Worm (Caenorhabditis elegans): ENCODE results near the gene srsx-2.
"Not testable (repeated sequence)": the region's sequence is repeated elsewhere in the genome, so short reads cannot be mapped to it uniquely, and the experiment has no call there.

Gene srsx-2

ce11 chrV:17438317-17438716 is at the start of gene srsx-2:
TSS of gene srsx-2 (minus strand) at chrV:17438417.
- TF ChIP-seq dao-5 (tag; optimal IDR thresholded peaks at IDR 0.05) (no peak), him-1 (tag; optimal IDR thresholded peaks at IDR 0.05) (no peak), W03F9.2 (tag; optimal IDR thresholded peaks at IDR 0.05) (no peak)

DNA sequence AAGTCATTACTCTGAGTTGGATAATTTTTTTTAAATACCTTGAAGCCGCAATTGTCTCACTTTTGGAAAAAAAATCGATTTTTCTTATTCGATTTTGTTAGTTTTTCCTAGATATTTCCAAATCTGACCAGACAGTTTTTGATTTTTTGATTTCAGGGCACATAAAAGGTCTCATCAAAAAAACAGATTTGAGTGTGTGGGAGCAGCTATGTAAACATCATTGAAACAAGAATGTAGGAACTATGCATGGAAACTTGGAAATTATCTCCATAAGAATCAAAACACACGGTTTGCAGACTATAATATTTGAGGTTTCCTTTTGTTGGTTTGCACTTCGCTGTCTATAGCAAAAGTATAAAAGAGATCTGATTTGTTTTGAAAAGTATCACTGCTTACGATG is 47.8 kb upstream of the srsx-2 start, which contains the start of gene scl-24:
scl-24 (plus strand) TSS at position 301 of the 400 bp plus-strand sequence.
- TF ChIP-seq W03F9.2 (tag; optimal IDR thresholded peaks at IDR 0.05): no peak
- no peak for TF ChIP-seq him-1 (tag; optimal IDR thresholded peaks at IDR 0.05)
- TF ChIP-seq dao-5 (tag; optimal IDR thresholded peaks at IDR 0.05): no peak

DNA sequence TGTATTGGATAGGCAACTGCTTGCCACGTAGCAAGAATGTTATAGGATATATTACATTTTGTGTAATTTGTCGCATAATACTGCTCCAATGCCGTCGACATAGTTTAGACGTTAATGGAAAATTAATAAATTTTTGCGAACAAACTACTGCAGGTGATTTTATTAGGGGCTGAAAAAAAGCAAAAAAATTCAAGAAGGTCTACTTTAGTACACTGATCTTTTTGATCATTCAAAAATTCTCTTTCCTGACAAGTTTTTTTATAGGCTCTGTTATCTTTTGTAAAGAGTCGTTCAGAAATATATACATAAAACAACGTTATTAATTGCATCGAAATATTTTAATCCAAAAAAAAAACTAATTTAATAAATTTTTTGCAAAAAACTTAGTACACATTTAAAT is 46.9 kb upstream of the srsx-2 start, which contains the start of gene srh-111:
srh-111 (minus strand) TSS at position 101 of the 400 bp plus-strand sequence.
- TF ChIP-seq W03F9.2 (tag; optimal IDR thresholded peaks at IDR 0.05) (no peak), dao-5 (tag; optimal IDR thresholded peaks at IDR 0.05) (no peak), him-1 (tag; optimal IDR thresholded peaks at IDR 0.05) (no peak)

DNA sequence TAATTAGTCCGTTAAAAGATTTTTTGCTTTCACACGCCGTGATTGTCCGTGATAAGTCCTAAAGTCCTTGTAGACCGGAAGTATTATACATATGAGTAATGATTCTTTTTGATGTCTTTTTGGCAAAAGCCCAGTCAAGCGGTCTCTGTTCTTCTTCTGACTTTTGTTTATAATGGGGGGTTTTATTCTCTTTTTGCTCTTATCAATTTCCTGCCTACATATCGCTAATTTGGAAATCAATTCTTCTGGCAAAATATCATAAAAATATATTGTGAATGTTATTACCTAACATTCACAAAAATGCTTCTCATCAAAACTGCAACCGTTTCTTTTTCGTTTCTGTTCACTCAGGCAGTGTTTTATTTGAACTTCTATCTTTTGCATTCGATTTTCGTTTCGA is 38.3 kb upstream of the srsx-2 start, which contains the start of gene srbc-61:
srbc-61 (plus strand) TSS at position 301 of the 400 bp plus-strand sequence.
- TF ChIP-seq him-1 (tag; optimal IDR thresholded peaks at IDR 0.05) (no peak), W03F9.2 (tag; optimal IDR thresholded peaks at IDR 0.05) (no peak), dao-5 (tag; optimal IDR thresholded peaks at IDR 0.05) (no peak)

DNA sequence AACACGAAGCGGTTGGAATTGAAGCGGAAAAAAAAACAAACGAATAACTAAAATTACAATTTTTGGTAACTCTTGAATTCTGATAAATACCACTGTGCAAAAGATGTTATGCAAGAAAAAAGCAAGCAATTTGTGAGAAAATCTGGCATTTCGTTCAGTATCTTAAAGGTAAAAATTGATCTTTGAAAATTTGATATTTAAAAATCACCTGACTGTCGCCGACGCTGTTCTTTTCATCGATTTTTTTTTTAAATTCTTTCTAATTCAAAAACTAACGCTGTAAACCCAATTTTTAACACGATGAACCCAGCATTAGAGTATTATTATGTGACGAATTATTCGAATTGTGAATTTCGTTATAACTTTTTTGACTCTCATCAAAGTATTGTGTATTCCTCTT is 35.5 kb upstream of the srsx-2 start, which contains the start of gene srh-123:
srh-123 (plus strand) TSS at position 301 of the 400 bp plus-strand sequence.
- no peak for TF ChIP-seq W03F9.2 (tag; optimal IDR thresholded peaks at IDR 0.05)
- no peak for TF ChIP-seq dao-5 (tag; optimal IDR thresholded peaks at IDR 0.05)
- no peak for TF ChIP-seq him-1 (tag; optimal IDR thresholded peaks at IDR 0.05)

DNA sequence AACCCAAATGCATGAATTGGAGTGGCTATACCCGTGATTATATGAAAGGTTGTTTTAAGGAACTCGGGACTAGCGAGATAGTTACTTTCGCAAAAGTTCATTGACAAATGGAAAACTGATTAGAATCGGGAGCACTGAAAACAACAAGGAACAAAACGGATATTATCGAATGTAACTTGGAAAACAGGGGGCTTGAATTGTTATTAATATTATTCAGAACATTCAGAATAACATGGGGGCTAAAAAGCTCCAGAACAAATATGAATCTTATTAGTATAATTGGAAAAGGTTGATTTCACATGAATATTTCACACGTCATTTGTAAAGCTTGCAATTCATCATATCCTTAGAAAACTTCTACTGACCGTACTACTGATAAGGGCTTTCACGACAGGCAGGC is 33.3 kb upstream of the srsx-2 start, which contains the start of gene srh-235:
srh-235 (minus strand) TSS at position 101 of the 400 bp plus-strand sequence.
- TF ChIP-seq dao-5 (tag; optimal IDR thresholded peaks at IDR 0.05) (no peak), W03F9.2 (tag; optimal IDR thresholded peaks at IDR 0.05) (no peak), him-1 (tag; optimal IDR thresholded peaks at IDR 0.05) (no peak)

DNA sequence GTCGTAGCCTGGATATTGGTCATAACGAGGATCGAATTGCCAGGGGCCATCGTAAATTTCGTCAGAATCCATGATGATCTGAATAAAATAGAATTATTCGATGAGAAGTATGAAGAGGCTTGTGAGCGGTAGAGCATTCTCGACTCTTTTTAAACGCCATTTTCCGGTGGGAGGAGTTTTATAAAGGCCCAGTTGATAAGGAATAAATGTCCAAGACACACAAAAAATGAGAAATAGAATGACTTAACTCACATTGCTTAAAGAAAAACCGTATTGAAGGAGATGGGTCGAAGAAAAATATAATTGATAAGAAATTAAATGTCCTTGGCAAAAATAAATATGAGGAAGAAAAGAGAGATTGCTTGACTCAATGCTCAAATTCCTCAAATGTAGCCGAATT is 31.0 kb upstream of the srsx-2 start, which contains the start of gene F20E11.17:
F20E11.17 (minus strand) TSS at position 101 of the 400 bp plus-strand sequence.
- TF ChIP-seq him-1 (tag; optimal IDR thresholded peaks at IDR 0.05): no peak
- no peak for TF ChIP-seq W03F9.2 (tag; optimal IDR thresholded peaks at IDR 0.05)
- no peak for TF ChIP-seq dao-5 (tag; optimal IDR thresholded peaks at IDR 0.05)

ce11 chrV:17467881-17468280 is 29.7 kb upstream of the srsx-2 start:
- TF ChIP-seq W03F9.2 (tag; optimal IDR thresholded peaks at IDR 0.05) (no peak), him-1 (tag; optimal IDR thresholded peaks at IDR 0.05) (no peak), dao-5 (tag; optimal IDR thresholded peaks at IDR 0.05) (no peak)

DNA sequence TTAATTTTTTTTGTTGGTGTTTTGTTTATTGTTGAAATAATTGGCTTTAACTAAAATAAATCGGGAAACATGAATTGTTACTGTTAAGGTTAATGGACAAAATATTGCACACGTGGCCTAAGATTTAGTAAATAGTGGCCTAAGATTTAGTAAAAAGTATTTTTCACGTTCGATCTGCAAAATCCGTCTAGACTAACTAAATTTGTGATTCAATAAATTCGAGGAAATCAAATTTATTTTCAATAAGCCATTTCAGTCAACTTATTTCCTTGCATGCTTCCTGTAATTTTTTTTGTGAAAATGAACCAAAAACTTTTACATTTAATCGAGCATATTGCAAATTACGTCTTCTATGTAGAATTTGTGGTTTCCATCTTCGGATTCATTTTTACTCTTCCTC is 28.5 kb upstream of the srsx-2 start, which contains the start of gene srw-72:
srw-72 (plus strand) TSS at position 301 of the 400 bp plus-strand sequence.
- TF ChIP-seq him-1 (tag; optimal IDR thresholded peaks at IDR 0.05) (no peak), W03F9.2 (tag; optimal IDR thresholded peaks at IDR 0.05) (no peak), dao-5 (tag; optimal IDR thresholded peaks at IDR 0.05) (no peak)

DNA sequence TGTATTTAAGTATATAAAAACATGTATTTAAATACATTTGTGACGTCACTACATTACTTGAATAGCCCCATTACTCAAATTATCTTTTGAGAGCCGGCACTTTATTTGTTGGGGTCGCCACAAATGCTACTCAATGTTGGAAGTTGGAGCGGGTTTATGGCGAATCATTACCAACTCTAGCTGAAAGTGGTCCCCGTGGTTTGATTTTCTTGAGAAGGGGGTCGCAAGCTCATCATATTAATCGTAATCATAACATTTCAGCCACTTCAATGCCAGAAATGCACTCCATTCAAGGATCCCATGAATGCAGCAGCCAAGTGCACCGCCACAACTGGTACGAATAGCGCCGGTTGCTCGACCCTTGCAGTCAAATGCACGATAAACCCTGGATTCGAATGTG is 26.1 kb upstream of the srsx-2 start, which contains the start of gene F20E11.7:
F20E11.7 (plus strand) TSS at position 301 of the 400 bp plus-strand sequence.
- TF ChIP-seq him-1, dao-5, W03F9.2 (tag; optimal IDR thresholded peaks at IDR 0.05): not testable (repeated sequence)

DNA sequence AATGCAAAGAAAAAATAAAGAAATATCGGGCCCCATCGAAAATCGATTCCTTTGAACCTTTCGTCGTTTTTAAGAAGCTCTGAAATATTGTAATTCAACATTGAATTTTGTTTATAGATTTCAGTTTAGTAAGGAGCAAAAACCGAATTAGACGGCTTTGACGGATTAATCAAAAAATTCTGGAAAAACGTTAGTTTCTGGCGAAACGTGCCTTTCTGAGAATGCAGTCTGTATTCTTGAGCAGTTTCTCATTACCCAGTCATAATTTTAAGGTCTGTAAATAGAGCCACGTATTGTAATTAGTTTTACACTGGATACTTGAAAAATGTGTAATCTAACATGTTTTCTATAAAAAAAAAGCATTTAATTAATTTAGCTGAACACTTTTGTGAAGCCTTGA is 21.8 kb upstream of the srsx-2 start, which contains the start of gene srz-48:
srz-48 (minus strand) TSS at position 101 of the 400 bp plus-strand sequence.
- no peak for TF ChIP-seq dao-5 (tag; optimal IDR thresholded peaks at IDR 0.05)
- TF ChIP-seq him-1 (tag; optimal IDR thresholded peaks at IDR 0.05): no peak
- no peak for TF ChIP-seq W03F9.2 (tag; optimal IDR thresholded peaks at IDR 0.05)

DNA sequence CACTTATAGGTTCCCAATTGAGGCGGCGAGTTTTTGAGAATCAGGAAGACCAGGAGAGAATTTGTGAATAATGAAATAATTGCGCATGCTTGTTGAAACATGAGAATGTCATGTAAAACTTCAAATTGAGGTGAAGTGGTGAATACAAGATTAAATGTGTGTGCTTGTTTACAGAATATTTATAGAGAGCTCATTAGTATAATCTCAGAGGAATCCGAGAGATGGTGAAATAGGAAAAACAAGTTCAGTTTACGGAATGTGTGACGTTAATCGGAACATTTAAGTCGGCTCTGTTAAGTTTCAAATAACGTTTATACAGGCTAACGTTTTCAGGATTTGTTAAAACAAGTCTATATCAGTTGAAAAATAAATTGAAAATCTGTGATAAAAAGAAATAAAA is 19.9 kb upstream of the srsx-2 start, which contains the start of gene str-200:
str-200 (minus strand) TSS at position 101 of the 400 bp plus-strand sequence.
- TF ChIP-seq him-1 (tag; optimal IDR thresholded peaks at IDR 0.05): no peak
- no peak for TF ChIP-seq dao-5 (tag; optimal IDR thresholded peaks at IDR 0.05)
- no peak for TF ChIP-seq W03F9.2 (tag; optimal IDR thresholded peaks at IDR 0.05)

DNA sequence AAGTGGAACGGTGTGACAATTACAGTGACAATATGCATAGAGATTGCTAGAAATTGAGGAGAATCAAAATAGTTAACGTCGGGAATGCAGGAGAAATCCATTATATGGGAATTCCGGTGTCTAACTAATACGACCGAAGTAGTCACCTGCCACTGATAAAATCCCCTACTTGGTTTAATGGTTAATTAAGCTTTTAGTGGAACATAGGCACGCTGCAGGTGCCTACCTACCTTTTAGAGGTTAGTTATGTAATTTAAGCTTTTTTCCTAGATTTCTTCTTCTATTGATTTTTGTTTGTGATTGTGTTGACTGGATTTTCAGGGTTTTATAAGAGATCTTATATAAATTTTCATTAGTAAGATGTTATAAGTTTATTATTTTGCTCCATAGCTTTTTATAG is 18.0 kb upstream of the srsx-2 start, which contains the start of gene srh-203:
srh-203 (minus strand) TSS at position 101 of the 400 bp plus-strand sequence.
- TF ChIP-seq him-1, dao-5, W03F9.2 (tag; optimal IDR thresholded peaks at IDR 0.05): not testable (repeated sequence)

- no peak for TF ChIP-seq W03F9.2 (tag; optimal IDR thresholded peaks at IDR 0.05)
- no peak for TF ChIP-seq dao-5 (tag; optimal IDR thresholded peaks at IDR 0.05)
- TF ChIP-seq him-1 (tag; optimal IDR thresholded peaks at IDR 0.05): no peak
Observed at ce11 chrV:17449836-17450235, 11.6 kb upstream of the srsx-2 start.
